Fruit fly (Drosophila melanogaster): Measurements from ENCODE around the gene spartin.

dm6 chr3R:4658991-4659933 lies 4.7 kb downstream of the spartin start, which contains the start of gene smash:
- TF ChIP-seq Sin3A (optimal IDR thresholded peaks at IDR 0.05) (no peak), psq (optimal IDR thresholded peaks at IDR 0.05) (no peak), h (optimal IDR thresholded peaks at IDR 0.05) (no peak)

Measured in Kc167 (cell line).